Worm (Caenorhabditis elegans) whole organism, L3 larva: ENCODE results near the gene F14H12.3.

ENCODE experiments used
- R02D3.7 ChIP-seq: fragments of 150-350 bp; optimal IDR thresholded peaks from 2 replicates; lab custom pipeline; 2014; ENCODE audit warnings: missing biosample characterization, missing genetic modification characterization
- ZK546.5 ChIP-seq: sonication (generic microtip); optimal IDR thresholded peaks from 2 replicates; lab custom pipeline; 2017; ENCODE audit warnings: missing biosample characterization, missing genetic modification characterization
- aly-2 ChIP-seq: fragments of 150-350 bp; optimal IDR thresholded peaks from 2 replicates; lab custom pipeline; 2014; ENCODE audit warnings: missing biosample characterization, missing genetic modification characterization
- ceh-28 ChIP-seq: fragments of 150-350 bp; optimal IDR thresholded peaks from 2 replicates; lab custom pipeline; 2014; ENCODE audit warnings: missing biosample characterization, missing genetic modification reagents, missing genetic modification characterization
- ceh-82 ChIP-seq: fragments of 150-350 bp; optimal IDR thresholded peaks from 2 replicates; lab custom pipeline; 2014; ENCODE audit warnings: missing biosample characterization, missing genetic modification characterization
- daf-12 ChIP-seq: fragments of 150-350 bp; optimal IDR thresholded peaks from 2 replicates; lab custom pipeline; 2014; ENCODE audit warnings: missing biosample characterization, missing genetic modification reagents, missing genetic modification characterization
- elt-1 ChIP-seq: fragments of 150-350 bp; optimal IDR thresholded peaks from 2 replicates; lab custom pipeline; 2014; ENCODE audit warnings: missing biosample characterization, missing genetic modification characterization
- elt-2 ChIP-seq: sonication (generic microtip); optimal IDR thresholded peaks from 2 replicates; lab custom pipeline; 2016; ENCODE audit warnings: missing genetic modification reagents, mild to moderate bottlenecking, missing genetic modification characterization, missing compliant biosample characterization
- eor-1 ChIP-seq, 2 experiments: fragments of 150-350 bp; optimal IDR thresholded peaks; 2 replicates each; lab custom pipeline; 2014 to 2018; ENCODE audit warnings: missing biosample characterization in 2 of 2, missing genetic modification characterization in 2 of 2
- fkh-10 ChIP-seq: sonication (generic microtip); optimal IDR thresholded peaks from 2 replicates; lab custom pipeline; 2017; ENCODE audit warnings: missing biosample characterization, missing genetic modification reagents, missing genetic modification characterization
- fos-1 ChIP-seq: fragments of 150-350 bp; optimal IDR thresholded peaks from 2 replicates; lab custom pipeline; 2014; ENCODE audit warnings: missing biosample characterization, missing genetic modification characterization
- hmg-11 ChIP-seq: sonication (generic microtip); optimal IDR thresholded peaks from 2 replicates; lab custom pipeline; 2016; ENCODE audit warnings: missing genetic modification characterization, missing compliant biosample characterization
- jun-1 ChIP-seq: fragments of 150-350 bp; optimal IDR thresholded peaks from 2 replicates; lab custom pipeline; 2014; ENCODE audit warnings: missing biosample characterization, missing genetic modification reagents, missing genetic modification characterization
- lin-15B ChIP-seq: fragments of 150-350 bp; optimal IDR thresholded peaks from 2 replicates; lab custom pipeline; 2014; ENCODE audit warnings: missing biosample characterization, missing genetic modification characterization
- lin-39 ChIP-seq: fragments of 150-350 bp; optimal IDR thresholded peaks from 2 replicates; lab custom pipeline; 2018; ENCODE audit warnings: missing biosample characterization, missing genetic modification reagents, missing genetic modification characterization
- lsy-12 ChIP-seq: sonication (generic microtip); optimal IDR thresholded peaks from 2 replicates; lab custom pipeline; 2016; ENCODE audit warnings: mild to moderate bottlenecking, missing genetic modification characterization, missing compliant biosample characterization
- mdl-1 ChIP-seq: fragments of 150-350 bp; optimal IDR thresholded peaks from 2 replicates; lab custom pipeline; 2014; ENCODE audit warnings: missing biosample characterization, missing genetic modification characterization
- nfya-1 ChIP-seq: sonication (generic microtip); optimal IDR thresholded peaks from 2 replicates; lab custom pipeline; 2017; ENCODE audit warnings: missing genetic modification characterization, mild to moderate bottlenecking, missing compliant biosample characterization, antibody characterized with exemption, moderate library complexity; ENCODE audit not compliant: insufficient read depth
- nhr-12 ChIP-seq: fragments of 150-350 bp; optimal IDR thresholded peaks from 2 replicates; lab custom pipeline; 2014; ENCODE audit warnings: missing biosample characterization, missing genetic modification characterization
- nhr-237 ChIP-seq: fragments of 150-350 bp; optimal IDR thresholded peaks from 2 replicates; lab custom pipeline; 2014; ENCODE audit warnings: missing biosample characterization, missing genetic modification characterization
- nhr-25 ChIP-seq: sonication (generic microtip); optimal IDR thresholded peaks from 2 replicates; lab custom pipeline; 2017; ENCODE audit warnings: missing biosample characterization, missing genetic modification characterization
- nhr-28 ChIP-seq: fragments of 150-350 bp; optimal IDR thresholded peaks from 2 replicates; lab custom pipeline; 2014; ENCODE audit warnings: missing biosample characterization, missing genetic modification characterization
- nhr-43 ChIP-seq: sonication (generic microtip); optimal IDR thresholded peaks from 2 replicates; lab custom pipeline; 2016; ENCODE audit warnings: mild to moderate bottlenecking, missing genetic modification characterization, missing compliant biosample characterization; ENCODE audit not compliant: poor library complexity, severe bottlenecking
- nhr-76 ChIP-seq: fragments of 150-350 bp; sonication (generic microtip); optimal IDR thresholded peaks from 5 replicates; lab custom pipeline; 2014; ENCODE audit warnings: missing biosample characterization, missing genetic modification characterization
- nhr-77 ChIP-seq: fragments of 150-350 bp; optimal IDR thresholded peaks from 2 replicates; lab custom pipeline; 2014; ENCODE audit warnings: missing biosample characterization, missing genetic modification characterization
- pha-4 ChIP-seq: fragments of 150-350 bp; optimal IDR thresholded peaks from 2 replicates; lab custom pipeline; 2014; ENCODE audit warnings: missing biosample characterization, missing genetic modification reagents, missing genetic modification characterization
- pqm-1 ChIP-seq: fragments of 150-350 bp; optimal IDR thresholded peaks from 2 replicates; lab custom pipeline; 2017; ENCODE audit warnings: missing biosample characterization, missing genetic modification characterization, inconsistent platforms
- sea-2 ChIP-seq: fragments of 150-350 bp; sonication (generic microtip); optimal IDR thresholded peaks from 4 replicates; lab custom pipeline; 2014; ENCODE audit warnings: missing biosample characterization, missing genetic modification reagents, missing genetic modification characterization
- unc-62 ChIP-seq: fragments of 150-350 bp; sonication (generic microtip); optimal IDR thresholded peaks from 4 replicates; lab custom pipeline; 2014; ENCODE audit warnings: missing biosample characterization, missing genetic modification reagents, missing genetic modification characterization
- zag-1 ChIP-seq: fragments of 150-350 bp; optimal IDR thresholded peaks from 2 replicates; lab custom pipeline; 2014; ENCODE audit warnings: missing biosample characterization, missing genetic modification characterization
- ztf-11 ChIP-seq: fragments of 150-350 bp; optimal IDR thresholded peaks from 2 replicates; lab custom pipeline; 2014; ENCODE audit warnings: missing biosample characterization, missing genetic modification characterization
- ztf-4 ChIP-seq: fragments of 150-350 bp; optimal IDR thresholded peaks from 2 replicates; lab custom pipeline; 2014; ENCODE audit warnings: missing biosample characterization, missing genetic modification characterization

F14H12.3 gene

DNA sequence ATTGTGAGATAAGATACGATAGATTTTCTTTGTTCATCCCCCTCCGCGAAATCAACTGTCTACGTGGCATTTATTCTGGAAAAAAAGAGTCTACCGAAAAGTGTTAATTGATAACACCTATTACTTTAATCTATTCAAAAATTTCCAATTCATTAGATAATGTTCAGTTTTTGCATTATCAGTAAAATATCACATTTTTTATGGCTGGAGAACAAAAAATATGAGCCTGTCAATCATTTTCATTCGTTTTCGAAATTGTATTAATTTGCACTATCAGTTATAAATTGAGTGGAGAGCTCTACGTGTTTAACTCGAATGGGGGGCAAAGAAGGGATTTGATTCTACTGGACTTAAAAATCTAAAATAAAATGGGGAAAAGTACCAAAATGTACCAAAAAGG is 15.0 kb downstream of the F14H12.3 start:
- TF ChIP-seq elt-2 (peak; percentile 61), nhr-28 (tag; lab: Kevin White, UChicago) (no peak)

DNA sequence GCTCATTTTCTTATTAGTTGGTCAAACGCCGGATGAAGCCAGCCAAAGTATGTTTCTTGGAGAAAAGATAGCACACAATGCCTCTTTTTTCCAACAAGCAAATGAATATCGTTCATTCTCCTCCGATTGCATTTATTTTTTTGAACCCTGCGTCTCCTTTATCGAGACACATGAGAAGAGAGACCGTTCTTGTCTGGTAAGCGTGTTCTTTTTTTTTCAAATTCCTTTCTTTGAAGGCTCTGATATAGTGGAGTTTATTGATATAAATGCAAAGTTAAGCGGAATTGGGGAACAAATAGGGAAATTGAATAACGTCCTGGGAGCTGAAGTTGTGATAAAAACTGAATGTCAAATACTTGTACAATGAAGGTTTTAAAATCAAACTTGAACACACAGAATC is 18.5 kb downstream of the F14H12.3 start, which contains the start of gene F14H12.7:
TSS of gene F14H12.7 (minus strand) at position 101 of the 400 bp plus-strand sequence.
- no peak for TF ChIP-seq ceh-28 (tag; lab: Kevin White, UChicago)
- TF ChIP-seq eor-1 (tag; optimal IDR thresholded peaks at IDR 0.05; lab: Kevin White, UChicago), result no peak
- TF ChIP-seq sea-2 (GFP tag; lab: Kevin White, UChicago), result no peak
- no peak for TF ChIP-seq pqm-1 (tag; lab: Kevin White, UChicago)
- no peak for TF ChIP-seq fos-1

DNA sequence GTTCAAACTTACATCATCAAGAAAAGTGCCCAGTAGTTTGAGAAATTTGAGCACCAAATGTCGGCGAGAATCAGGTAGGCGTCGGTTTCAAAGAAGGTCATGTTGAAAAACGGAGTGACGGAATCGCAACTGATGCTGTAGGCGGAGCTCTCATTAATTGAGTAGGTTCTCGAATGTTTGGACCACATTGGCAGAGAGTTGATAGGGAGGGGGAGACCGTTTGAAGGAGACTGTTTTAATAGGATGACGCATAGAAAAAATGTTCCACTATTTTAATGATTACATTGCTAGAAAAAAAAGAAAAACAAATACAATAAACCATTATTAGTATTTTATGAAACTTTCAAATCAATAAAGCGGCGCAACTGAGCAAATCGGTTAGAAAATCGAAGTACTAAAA is 19.2 kb downstream of the F14H12.3 start, which contains the start of gene F14H12.17:
TSS of gene F14H12.17 (minus strand) at position 101 of the 400 bp plus-strand sequence.
- TF ChIP-seq ceh-28 (tag; lab: Kevin White, UChicago), result no peak
- no peak for TF ChIP-seq R02D3.7 (tag; lab: Kevin White, UChicago)
- no peak for TF ChIP-seq nhr-25 (tag; lab: Kevin White, UChicago)
- no peak for TF ChIP-seq hmg-11 (tag; lab: Kevin White, UChicago)
- TF ChIP-seq lin-15B, result no peak
- TF ChIP-seq nhr-237 (tag; lab: Kevin White, UChicago), result no peak
- TF ChIP-seq ztf-11, result no peak
- TF ChIP-seq lsy-12 (tag; lab: Kevin White, UChicago), result no peak
- TF ChIP-seq nhr-28 (tag; lab: Kevin White, UChicago), result no peak
- TF ChIP-seq fos-1, result no peak
- no peak for TF ChIP-seq nhr-76 (tag; lab: Kevin White, UChicago)
- no peak for TF ChIP-seq aly-2
- no peak for TF ChIP-seq sea-2 (GFP tag; lab: Kevin White, UChicago)
- TF ChIP-seq nhr-77 (tag; lab: Kevin White, UChicago), result no peak
- TF ChIP-seq unc-62 (GFP tag; lab: Kevin White, UChicago), result no peak
- no peak for TF ChIP-seq jun-1
- no peak for TF ChIP-seq ZK546.5 (tag; lab: Kevin White, UChicago)
- no peak for TF ChIP-seq nhr-12
- no peak for TF ChIP-seq elt-1 (tag; lab: Kevin White, UChicago)

DNA sequence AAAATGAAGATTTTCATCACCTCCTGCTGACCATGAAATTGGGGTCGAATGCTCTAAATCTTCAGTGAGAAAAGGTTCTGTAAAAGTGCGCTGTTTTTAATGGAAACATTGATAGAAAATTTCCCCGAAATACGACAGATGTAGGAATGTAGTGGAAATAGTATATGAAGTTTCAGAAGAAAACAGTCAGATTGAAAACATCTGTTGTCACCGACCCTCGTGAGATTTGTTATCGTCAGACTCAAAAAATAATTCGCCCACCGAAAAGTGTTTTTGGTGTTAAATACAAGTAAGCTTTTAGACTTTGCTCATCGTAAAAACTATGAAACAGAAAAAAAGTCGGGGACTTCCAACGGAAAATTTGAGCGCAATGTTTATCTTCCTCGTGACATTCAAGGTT is 20.9 kb downstream of the F14H12.3 start, which contains the start of gene F14H12.8:
TSS of gene F14H12.8 (minus strand) at position 101 of the 400 bp plus-strand sequence.
- TF ChIP-seq lin-15B (no peak), nhr-237 (tag; lab: Kevin White, UChicago) (no peak), nhr-25 (tag; lab: Kevin White, UChicago) (no peak), R02D3.7 (tag; lab: Kevin White, UChicago) (no peak), daf-12 (tag; lab: Kevin White, UChicago) (no peak), hmg-11 (tag; lab: Kevin White, UChicago) (no peak), ztf-4 (tag; lab: Kevin White, UChicago) (no peak), elt-2 (no peak), aly-2 (no peak), jun-1 (no peak), mdl-1 (tag; lab: Kevin White, UChicago) (no peak)

DNA sequence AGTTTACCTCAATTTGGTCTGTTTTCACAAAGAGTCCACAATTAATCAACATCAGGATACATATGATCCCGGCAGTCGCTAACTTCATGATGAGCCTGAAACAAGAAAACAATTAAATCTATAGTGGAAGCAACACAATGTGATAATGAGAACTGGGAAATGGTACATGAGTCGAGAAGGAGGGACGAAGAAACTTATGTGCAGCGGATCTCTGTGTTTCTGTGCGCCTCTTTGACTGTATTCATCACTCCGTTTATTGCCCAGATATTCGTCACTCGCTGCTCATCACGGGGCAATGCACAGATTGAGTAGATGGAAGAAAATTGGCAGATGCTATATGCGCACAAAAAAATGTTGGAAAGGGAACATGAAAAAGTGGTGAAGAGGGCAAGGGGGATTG is 22.2 kb downstream of the F14H12.3 start, which contains the start of gene R160.3:
TSS of gene R160.3 (minus strand) at position 101 of the 400 bp plus-strand sequence.
- TF ChIP-seq pha-4 (tag; lab: Kevin White, UChicago) (no peak), mdl-1 (tag; lab: Kevin White, UChicago) (no peak), nfya-1 (tag; lab: Kevin White, UChicago) (no peak), sea-2 (GFP tag; lab: Kevin White, UChicago) (no peak), lin-39 (tag; lab: Kevin White, UChicago) (no peak), pqm-1 (tag; lab: Kevin White, UChicago) (no peak), R02D3.7 (tag; lab: Kevin White, UChicago) (no peak), nhr-43 (tag; lab: Kevin White, UChicago) (no peak)

DNA sequence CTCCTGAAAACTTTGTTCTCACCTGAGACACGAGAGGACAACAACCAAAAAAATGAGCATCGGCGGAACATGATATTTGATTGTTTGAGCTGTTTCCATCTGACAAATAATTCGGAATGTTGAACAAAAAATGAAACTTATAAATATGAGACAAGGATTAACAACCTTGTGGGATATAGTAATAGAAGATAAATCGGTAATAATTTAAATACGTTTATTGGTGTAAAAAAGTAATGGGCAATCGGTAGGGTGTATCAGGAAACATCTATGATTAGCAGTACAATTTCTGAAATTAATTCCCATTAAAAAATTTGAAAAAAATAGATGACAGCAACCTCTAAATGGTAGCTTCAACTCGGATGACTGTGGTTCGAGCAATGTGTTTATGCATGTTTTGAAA is 23.4 kb downstream of the F14H12.3 start, which contains the start of gene R160.10:
TSS of gene R160.10 (minus strand) at position 101 of the 400 bp plus-strand sequence.
- no peak for TF ChIP-seq R02D3.7 (tag; lab: Kevin White, UChicago)
- no peak for TF ChIP-seq fkh-10 (GFP tag; lab: Kevin White, UChicago)
- TF ChIP-seq daf-12 (tag; lab: Kevin White, UChicago), result no peak
- TF ChIP-seq ceh-82 (tag; lab: Kevin White, UChicago), result no peak
- no peak for TF ChIP-seq ztf-4 (tag; lab: Kevin White, UChicago)
- no peak for TF ChIP-seq nhr-43 (tag; lab: Kevin White, UChicago)
- no peak for TF ChIP-seq zag-1 (tag; lab: Kevin White, UChicago)
- TF ChIP-seq mdl-1 (tag; lab: Kevin White, UChicago), result no peak
